Fruit fly (Drosophila melanogaster): Measurements from ENCODE around the gene CG34241.

Gene CG34241

dm6 chr3L:12090184-12090897, 37.4 kb upstream of the CG34241 start (continued):
- TF ChIP-seq Pdp1 (GFP tag; optimal IDR thresholded peaks at IDR 0.05) (peak in 1 of 2 experiments; percentile 23), CG17186 (GFP tag; optimal IDR thresholded peaks at IDR 0.05) (no peak), CG17328 (GFP tag; IDR thresholded peaks at IDR 0.05) (no peak), gem (tag; optimal IDR thresholded peaks at IDR 0.05) (peak; percentile 5), gsb-n (tag; optimal IDR thresholded peaks at IDR 0.05) (no peak), CG17912 (GFP tag; optimal IDR thresholded peaks at IDR 0.05) (no peak), CG9215 (GFP tag; IDR thresholded peaks at IDR 0.05) (no peak), CG8089 (GFP tag; optimal IDR thresholded peaks at IDR 0.05) (no peak), CG10654 (GFP tag; optimal IDR thresholded peaks at IDR 0.05) (no peak), CG7271 (tag; optimal IDR thresholded peaks at IDR 0.05) (no peak), unc-4 (GFP tag; IDR thresholded peaks at IDR 0.05; ENCODE audit: partially characterized antibody) (no peak), sna (GFP tag; IDR thresholded peaks at IDR 0.05; ENCODE audit: partially characterized antibody) (no peak), CG7839 (tag; optimal IDR thresholded peaks at IDR 0.05) (no peak), CG13296 (GFP tag; optimal IDR thresholded peaks at IDR 0.05) (no peak), Chrac-16 (GFP tag; optimal IDR thresholded peaks at IDR 0.05) (no peak), cwo (GFP tag; optimal IDR thresholded peaks at IDR 0.05) (peak; percentile 78), tgo (GFP tag; IDR thresholded peaks at IDR 0.05) (no peak), dati (GFP tag; IDR thresholded peaks at IDR 0.05) (no peak), Nf-YB (GFP tag; optimal IDR thresholded peaks at IDR 0.05) (no peak), lmd (GFP tag; IDR thresholded peaks at IDR 0.05) (no peak), CG17361 (GFP tag; IDR thresholded peaks at IDR 0.05) (peak; percentile 24; the same call in 1 of the 3 replicates), dm (GFP tag; optimal IDR thresholded peaks at IDR 0.05) (peak; percentile 19), CG15269 (tag; optimal IDR thresholded peaks at IDR 0.05) (peak; percentile 6), CG2678 (tag; optimal IDR thresholded peaks at IDR 0.05) (no peak), CG7786 (GFP tag; optimal IDR thresholded peaks at IDR 0.05) (no peak), Bteb2 (GFP tag; optimal IDR thresholded peaks at IDR 0.05) (no peak), Blimp-1 (GFP tag; optimal IDR thresholded peaks at IDR 0.05) (peak; percentile 13), trh (GFP tag; optimal IDR thresholded peaks at IDR 0.05) (no peak), Antp (GFP tag; optimal IDR thresholded peaks at IDR 0.05) (no peak), CG43689 (GFP tag; IDR thresholded peaks at IDR 0.05) (no peak), Dfd (GFP tag; optimal IDR thresholded peaks at IDR 0.05) (no peak), CG10366 (GFP tag; IDR thresholded peaks at IDR 0.05) (no peak), sens-2 (GFP tag; IDR thresholded peaks at IDR 0.05) (no peak; the same call in 1 of the 2 replicates), Kr (GFP tag; optimal IDR thresholded peaks at IDR 0.05) (no peak), ATbp (GFP tag; optimal IDR thresholded peaks at IDR 0.05) (no peak), CG11560 (tag; IDR thresholded peaks at IDR 0.05) (no peak), bab2 (GFP tag; optimal IDR thresholded peaks at IDR 0.05) (no peak), onecut (GFP tag; IDR thresholded peaks at IDR 0.05) (no peak), pb (GFP tag; optimal IDR thresholded peaks at IDR 0.05) (no peak), mld (GFP tag; IDR thresholded peaks at IDR 0.05; ENCODE audit: partially characterized antibody) (no peak), CG9932 (GFP tag; IDR thresholded peaks at IDR 0.05) (no peak), CG11696 (GFP tag; IDR thresholded peaks at IDR 0.05) (no peak), Hmr (GFP tag; optimal IDR thresholded peaks at IDR 0.05) (no peak), ERR (GFP tag; optimal IDR thresholded peaks at IDR 0.05) (no peak), ind (GFP tag; optimal IDR thresholded peaks at IDR 0.05) (no peak), CG9609 (GFP tag; optimal IDR thresholded peaks at IDR 0.05) (no peak), peb (GFP tag; IDR thresholded peaks at IDR 0.05) (no peak), cas (GFP tag; IDR thresholded peaks at IDR 0.05) (no peak), CG10267 (tag; optimal IDR thresholded peaks at IDR 0.05) (no peak), Hr78 (GFP tag; optimal IDR thresholded peaks at IDR 0.05) (no peak)
